Fruit fly (Drosophila melanogaster) whole organism, prepupa: ENCODE measurements around the gene RpL17.

Experiments used
- Blimp-1 ChIP-seq: fragments of 200-800 bp; sonication (Bioruptor generic); optimal IDR thresholded peaks from 3 replicates; lab custom pipeline; 2017; ENCODE audit warnings: missing biosample characterization, missing genetic modification characterization, mild to moderate bottlenecking, moderate library complexity, missing genetic modification reagents
- CG10669 ChIP-seq: fragments of 200-800 bp; sonication (Bioruptor generic); optimal IDR thresholded peaks from 3 replicates; lab custom pipeline; 2018; ENCODE audit warnings: missing biosample characterization, mild to moderate bottlenecking, missing genetic modification characterization, moderate library complexity
- CG11294 ChIP-seq: fragments of 200-800 bp; sonication (Bioruptor generic); IDR thresholded peaks from 2 replicates; pipeline ENCODE4 v1.3.6; 2022; ENCODE audit warnings: missing biosample characterization, missing genetic modification characterization
- CG11762 ChIP-seq: fragments of 200-800 bp; sonication (Bioruptor generic); optimal IDR thresholded peaks from 3 replicates; lab custom pipeline; 2016; ENCODE audit warnings: missing biosample characterization, missing genetic modification characterization; ENCODE audit not compliant: insufficient read depth
- CG11902 ChIP-seq: fragments of 200-800 bp; sonication (Bioruptor generic); optimal IDR thresholded peaks from 3 replicates; lab custom pipeline; 2016; ENCODE audit warnings: missing biosample characterization, missing genetic modification characterization
- CG15336 ChIP-seq: fragments of 200-800 bp; sonication (Bioruptor generic); IDR thresholded peaks from 2 replicates; pipeline ENCODE4 v1.3.6; 2022; ENCODE audit warnings: missing biosample characterization, missing genetic modification characterization
- CG1621 ChIP-seq: fragments of 200-800 bp; sonication (Bioruptor generic); optimal IDR thresholded peaks from 3 replicates; lab custom pipeline; 2018; ENCODE audit warnings: missing biosample characterization, mild to moderate bottlenecking, missing genetic modification characterization
- CG16779 ChIP-seq: fragments of 200-800 bp; sonication (Bioruptor generic); optimal IDR thresholded peaks from 3 replicates; lab custom pipeline; 2017; ENCODE audit warnings: missing biosample characterization, mild to moderate bottlenecking, missing genetic modification characterization
- CG3032 ChIP-seq: fragments of 200-800 bp; optimal IDR thresholded peaks from 2 replicates; lab custom pipeline; 2019; ENCODE audit warnings: missing biosample characterization, mild to moderate bottlenecking, missing genetic modification characterization, moderate library complexity
- CG31627 ChIP-seq: fragments of 200-800 bp; sonication (Bioruptor generic); optimal IDR thresholded peaks from 3 replicates; lab custom pipeline; 2016; ENCODE audit warnings: missing biosample characterization, missing genetic modification characterization
- CG32006 ChIP-seq: fragments of 200-800 bp; sonication (Bioruptor generic); optimal IDR thresholded peaks from 3 replicates; lab custom pipeline; 2017; ENCODE audit warnings: missing biosample characterization, mild to moderate bottlenecking, missing genetic modification characterization
- CG34406 ChIP-seq: fragments of 200-800 bp; sonication (Bioruptor generic); optimal IDR thresholded peaks from 3 replicates; lab custom pipeline; 2016; ENCODE audit warnings: missing biosample characterization, missing genetic modification characterization
- CG3919 ChIP-seq: fragments of 200-800 bp; sonication (Bioruptor generic); optimal IDR thresholded peaks from 3 replicates; lab custom pipeline; 2016; ENCODE audit warnings: missing biosample characterization, missing genetic modification characterization
- CG6163 ChIP-seq: fragments of 200-800 bp; sonication (Bioruptor generic); IDR thresholded peaks from 3 replicates; pipeline ENCODE4 v1.3.6; 2022; ENCODE audit warnings: missing biosample characterization, missing genetic modification characterization
- CG6276 ChIP-seq: fragments of 200-800 bp; sonication (Bioruptor generic); optimal IDR thresholded peaks from 2 replicates; lab custom pipeline; 2017; ENCODE audit warnings: missing biosample characterization, mild to moderate bottlenecking, missing genetic modification characterization
- CG6808 ChIP-seq: fragments of 200-800 bp; sonication (Bioruptor generic); optimal IDR thresholded peaks from 3 replicates; lab custom pipeline; 2017; ENCODE audit warnings: missing biosample characterization, missing genetic modification characterization, mild to moderate bottlenecking, moderate library complexity, missing genetic modification reagents
- CG6854 ChIP-seq: fragments of 200-800 bp; sonication (Bioruptor generic); optimal IDR thresholded peaks from 2 replicates; lab custom pipeline; 2017; ENCODE audit warnings: missing biosample characterization, mild to moderate bottlenecking, missing genetic modification characterization
- CG7368 ChIP-seq: fragments of 200-800 bp; sonication (Bioruptor generic); optimal IDR thresholded peaks from 3 replicates; lab custom pipeline; 2016; ENCODE audit warnings: missing biosample characterization, missing genetic modification characterization
- CG8319 ChIP-seq: fragments of 200-800 bp; sonication (Bioruptor generic); optimal IDR thresholded peaks from 3 replicates; lab custom pipeline; 2016; ENCODE audit warnings: missing biosample characterization, missing genetic modification characterization
- Eip75B ChIP-seq: fragments of 200-800 bp; sonication (Bioruptor generic); optimal IDR thresholded peaks from 3 replicates; lab custom pipeline; 2016; ENCODE audit warnings: missing biosample characterization, missing genetic modification characterization
- Eip78C ChIP-seq: fragments of 200-800 bp; sonication (Bioruptor generic); peaks from one replicate; lab custom pipeline; 2016; ENCODE audit warnings: missing biosample characterization, missing genetic modification characterization
- Eip93F ChIP-seq: fragments of 200-800 bp; sonication (Bioruptor generic); optimal IDR thresholded peaks from 2 replicates; lab custom pipeline; 2016; ENCODE audit warnings: missing biosample characterization, mild to moderate bottlenecking, missing genetic modification characterization
- Gug ChIP-seq: fragments of 200-800 bp; sonication (Bioruptor generic); IDR thresholded peaks from 2 replicates; pipeline ENCODE4 v1.3.6; 2022; ENCODE audit warnings: missing biosample characterization, missing genetic modification characterization
- Hr38 ChIP-seq: sonication (Bioruptor generic); optimal IDR thresholded peaks from 2 replicates; lab custom pipeline; 2016; ENCODE audit warnings: missing biosample characterization, missing genetic modification characterization
- Hr39 ChIP-seq: fragments of 200-800 bp; sonication (Bioruptor generic); optimal IDR thresholded peaks from 2 replicates; lab custom pipeline; 2016; ENCODE audit warnings: missing biosample characterization, missing genetic modification characterization
- Lpt ChIP-seq: fragments of 200-800 bp; sonication (Bioruptor generic); optimal IDR thresholded peaks from 3 replicates; lab custom pipeline; 2016; ENCODE audit warnings: missing biosample characterization, missing genetic modification characterization
- Met ChIP-seq: fragments of 200-800 bp; sonication (Bioruptor generic); optimal IDR thresholded peaks from 3 replicates; lab custom pipeline; 2016; ENCODE audit warnings: missing biosample characterization, missing genetic modification characterization
- OdsH ChIP-seq: fragments of 200-800 bp; sonication (Bioruptor generic); optimal IDR thresholded peaks from 3 replicates; lab custom pipeline; 2016; ENCODE audit warnings: missing biosample characterization, missing genetic modification characterization
- Sox102F ChIP-seq: fragments of 200-800 bp; sonication (Bioruptor generic); optimal IDR thresholded peaks from 2 replicates; lab custom pipeline; 2016; ENCODE audit warnings: missing biosample characterization, mild to moderate bottlenecking, missing genetic modification characterization
- Sox14 ChIP-seq: fragments of 200-800 bp; sonication (Bioruptor generic); optimal IDR thresholded peaks from 3 replicates; lab custom pipeline; 2016; ENCODE audit warnings: missing biosample characterization, missing genetic modification characterization
- Sox15 ChIP-seq: fragments of 200-800 bp; sonication (Bioruptor generic); optimal IDR thresholded peaks from 3 replicates; lab custom pipeline; 2016; ENCODE audit warnings: missing biosample characterization, missing genetic modification characterization
- achi ChIP-seq: fragments of 200-800 bp; sonication (Bioruptor generic); optimal IDR thresholded peaks from 3 replicates; lab custom pipeline; 2016; ENCODE audit warnings: missing biosample characterization, missing genetic modification characterization
- acj6 ChIP-seq: fragments of 200-800 bp; sonication (Bioruptor generic); optimal IDR thresholded peaks from 3 replicates; lab custom pipeline; 2016; ENCODE audit warnings: missing biosample characterization, missing genetic modification characterization
- cyc ChIP-seq: fragments of 200-800 bp; sonication (Bioruptor generic); optimal IDR thresholded peaks from 3 replicates; lab custom pipeline; 2016; ENCODE audit warnings: missing biosample characterization, missing genetic modification characterization
- dac ChIP-seq: fragments of 200-800 bp; sonication (Bioruptor generic); optimal IDR thresholded peaks from 2 replicates; lab custom pipeline; 2017; ENCODE audit warnings: missing biosample characterization, mild to moderate bottlenecking, missing genetic modification characterization
- eg ChIP-seq: fragments of 200-800 bp; sonication (Bioruptor generic); IDR thresholded peaks from 3 replicates; pipeline ENCODE4 v1.3.6; 2022; ENCODE audit warnings: missing biosample characterization, missing genetic modification characterization
- esn ChIP-seq: fragments of 200-800 bp; sonication (Bioruptor generic); optimal IDR thresholded peaks from 2 replicates; lab custom pipeline; 2016; ENCODE audit warnings: missing biosample characterization, mild to moderate bottlenecking, missing genetic modification characterization, moderate library complexity
- fd59A ChIP-seq: fragments of 200-800 bp; sonication (Bioruptor generic); optimal IDR thresholded peaks from 2 replicates; lab custom pipeline; 2017; ENCODE audit warnings: missing biosample characterization, mild to moderate bottlenecking, missing genetic modification characterization, missing genetic modification reagents
- fd85E ChIP-seq: fragments of 200-800 bp; sonication (Bioruptor generic); optimal IDR thresholded peaks from 3 replicates; lab custom pipeline; 2016; ENCODE audit warnings: missing biosample characterization, missing genetic modification characterization
- lz ChIP-seq: fragments of 200-800 bp; sonication (Bioruptor generic); optimal IDR thresholded peaks from 3 replicates; lab custom pipeline; 2016; ENCODE audit warnings: missing biosample characterization, missing genetic modification characterization
- net ChIP-seq: fragments of 200-800 bp; sonication (Bioruptor generic); optimal IDR thresholded peaks from 3 replicates; lab custom pipeline; 2016; ENCODE audit warnings: missing biosample characterization, missing genetic modification characterization
- pdm3 ChIP-seq: fragments of 200-800 bp; sonication (Bioruptor generic); optimal IDR thresholded peaks from 3 replicates; lab custom pipeline; 2016; ENCODE audit warnings: missing biosample characterization, missing genetic modification characterization
- salr ChIP-seq, 2 experiments: fragments of 200-800 bp; sonication (Bioruptor generic); optimal IDR thresholded peaks; 3 replicates each; lab custom pipeline; 2016 to 2018; ENCODE audit warnings: missing biosample characterization in 2 of 2, missing genetic modification characterization in 2 of 2, mild to moderate bottlenecking in 1 of 2
- spab ChIP-seq: fragments of 200-800 bp; sonication (Bioruptor generic); optimal IDR thresholded peaks from 2 replicates; lab custom pipeline; 2017; ENCODE audit warnings: missing biosample characterization, mild to moderate bottlenecking, missing genetic modification characterization, missing genetic modification reagents
- ss ChIP-seq, 2 experiments: fragments of 200-800 bp; sonication (Bioruptor generic); optimal IDR thresholded peaks; 2 replicates in 1 of 2; 3 replicates in 1 of 2; lab custom pipeline; 2017 to 2018; ENCODE audit warnings: mild to moderate bottlenecking in 2 of 2, missing biosample characterization in 2 of 2, missing genetic modification characterization in 2 of 2, moderate library complexity in 1 of 2
- svp ChIP-seq: fragments of 200-800 bp; sonication (Bioruptor generic); peaks from one replicate; lab custom pipeline; 2016; ENCODE audit warnings: missing biosample characterization, missing genetic modification characterization
- topi ChIP-seq: fragments of 200-800 bp; sonication (Bioruptor generic); optimal IDR thresholded peaks from 3 replicates; lab custom pipeline; 2016; ENCODE audit warnings: missing biosample characterization, missing genetic modification characterization
- vri ChIP-seq: fragments of 200-800 bp; sonication (Bioruptor generic); optimal IDR thresholded peaks from 3 replicates; lab custom pipeline; 2016; ENCODE audit warnings: missing biosample characterization, mild to moderate bottlenecking, missing genetic modification characterization

The RpL17 gene

DNA sequence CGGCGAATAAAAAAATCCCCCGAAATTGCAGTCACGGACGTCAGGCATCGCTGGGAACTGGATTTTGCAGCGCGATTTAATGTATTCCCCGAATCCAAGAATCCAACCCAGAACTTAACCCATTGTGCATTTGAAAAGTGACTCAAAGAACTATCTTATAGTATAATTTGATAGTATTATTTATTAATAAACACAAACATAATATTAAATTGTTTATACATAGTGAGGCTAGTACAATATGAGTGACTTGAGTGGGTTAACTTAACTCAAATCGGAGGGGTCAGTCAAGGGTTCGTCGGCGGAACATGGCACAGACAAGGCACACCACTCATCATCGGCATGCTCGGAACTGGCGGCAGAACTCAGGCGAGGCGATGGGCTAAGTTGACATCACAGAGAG is 2.2 kb upstream of the RpL17 start (continued):
- peak; percentile 51 for TF ChIP-seq CG3032 (tag; lab: Kevin White, UChicago)
- TF ChIP-seq CG6163 (GFP tag; lab: Robert Waterston, UW): no peak
- TF ChIP-seq CG11294 (GFP tag; lab: Robert Waterston, UW): no peak
- TF ChIP-seq Sox102F (GFP tag; lab: Kevin White, UChicago): peak; percentile 36
- no peak for TF ChIP-seq spab (GFP tag; lab: Kevin White, UChicago)
- TF ChIP-seq Met (GFP tag; lab: Kevin White, UChicago): peak; percentile 20
- TF ChIP-seq Eip93F (GFP tag; lab: Kevin White, UChicago): no peak
- TF ChIP-seq esn: peak; percentile 61
- peak; percentile 15 for TF ChIP-seq net (GFP tag; lab: Kevin White, UChicago)
- no peak for TF ChIP-seq Eip78C (GFP tag; lab: Kevin White, UChicago)
- peak; percentile 7 for TF ChIP-seq CG7368 (GFP tag; lab: Kevin White, UChicago)
- TF ChIP-seq CG16779 (tag; lab: Kevin White, UChicago): no peak
- peak; percentile 30 for TF ChIP-seq Hr39 (GFP tag; lab: Kevin White, UChicago)

DNA sequence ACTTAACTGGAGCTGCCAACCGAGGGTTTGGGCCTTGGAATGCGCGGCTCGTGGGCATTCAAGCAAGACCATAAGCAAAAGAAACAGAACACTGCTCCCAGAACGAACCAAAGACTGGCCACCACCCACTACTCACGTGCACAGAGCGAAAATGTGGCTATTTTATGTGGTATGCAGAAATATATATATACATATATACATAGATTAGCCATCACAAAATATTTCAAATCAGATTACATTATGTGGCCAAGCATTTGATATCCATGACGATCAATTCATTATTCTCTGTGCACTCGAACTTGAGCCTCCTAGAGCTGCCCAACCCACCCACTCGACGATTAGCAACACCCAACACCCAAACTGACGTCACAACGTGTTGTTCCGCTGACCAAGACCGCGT is 1.5 kb upstream of the RpL17 start:
- TF ChIP-seq eg (GFP tag; lab: Robert Waterston, UW) (peak; percentile 71), CG6808 (peak; percentile 50), topi (peak; percentile 46), Sox15 (GFP tag; lab: Kevin White, UChicago) (no peak), net (GFP tag; lab: Kevin White, UChicago) (peak; percentile 2), CG10669 (peak; percentile 57), spab (GFP tag; lab: Kevin White, UChicago) (peak; percentile 31), CG6854 (GFP tag; lab: Kevin White, UChicago) (no peak), CG6163 (GFP tag; lab: Robert Waterston, UW) (peak; percentile 74), CG3919 (GFP tag; lab: Kevin White, UChicago) (peak; percentile 55), Met (GFP tag; lab: Kevin White, UChicago) (peak; percentile 58), achi (GFP tag; lab: Kevin White, UChicago) (peak; percentile 48), CG34406 (GFP tag; lab: Kevin White, UChicago) (no peak), CG8319 (GFP tag; lab: Kevin White, UChicago) (no peak), fd85E (no peak), cyc (GFP tag; lab: Kevin White, UChicago) (peak; percentile 37), vri (GFP tag; lab: Kevin White, UChicago) (no peak), Hr39 (GFP tag; lab: Kevin White, UChicago) (peak; percentile 18), Eip78C (GFP tag; lab: Kevin White, UChicago) (peak; percentile 65), Blimp-1 (no peak), Sox14 (GFP tag; lab: Kevin White, UChicago) (peak; percentile 72), Eip93F (GFP tag; lab: Kevin White, UChicago) (no peak), Gug (peak; percentile 64), CG11762 (GFP tag; lab: Kevin White, UChicago) (no peak), Hr38 (no peak), CG11294 (GFP tag; lab: Robert Waterston, UW) (peak; percentile 27; the same call in 1 of the 2 replicates), CG32006 (peak; percentile 57), CG6276 (GFP tag; lab: Kevin White, UChicago) (no peak), ss (GFP tag; optimal IDR thresholded peaks at IDR 0.05; lab: Kevin White, UChicago) (no peak), Eip75B (GFP tag; lab: Kevin White, UChicago) (peak; percentile 50), svp (peak; percentile 69), lz (GFP tag; lab: Kevin White, UChicago) (peak; percentile 31), acj6 (GFP tag; lab: Kevin White, UChicago) (peak; percentile 30), CG1621 (tag; lab: Kevin White, UChicago) (peak; percentile 7), dac (no peak), OdsH (GFP tag; lab: Kevin White, UChicago) (peak; percentile 39), Lpt (GFP tag; lab: Kevin White, UChicago) (no peak), CG3032 (tag; lab: Kevin White, UChicago) (peak; percentile 50), fd59A (GFP tag; lab: Kevin White, UChicago) (peak; percentile 35), CG31627 (GFP tag; lab: Kevin White, UChicago) (peak; percentile 7), CG15336 (peak; percentile 60; the same call in 1 of the 2 replicates), esn (peak; percentile 44), CG11902 (GFP tag; lab: Kevin White, UChicago) (no peak), salr (GFP tag; optimal IDR thresholded peaks at IDR 0.05; lab: Kevin White, UChicago) (peak in 1 of 2 experiments; percentile 35), pdm3 (peak; percentile 41)
